Fruit fly (Drosophila melanogaster): Measurements from ENCODE around the gene CG33509.
A peak's percentile ranks its signal among the peaks of the same experiment; 100 is the strongest.

Gene CG33509

DNA sequence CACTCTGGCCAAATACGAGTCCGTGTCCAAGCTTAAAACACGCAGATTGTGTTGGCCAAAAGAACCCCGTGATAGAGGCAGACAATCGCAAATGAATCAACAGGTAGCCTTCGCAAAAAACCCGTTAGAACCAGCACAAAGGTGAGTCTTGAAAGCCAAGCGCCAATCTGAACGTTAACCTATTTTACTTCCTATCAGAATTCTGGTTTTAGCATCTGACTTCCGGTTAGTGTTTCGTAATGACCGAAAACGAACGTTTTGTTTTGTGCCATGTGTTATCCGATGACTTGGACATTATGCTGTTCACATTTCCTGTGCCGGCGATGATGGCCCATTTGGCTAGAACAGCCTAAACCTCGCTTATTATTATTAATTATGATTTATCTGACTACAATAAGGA is 13.9 kb downstream of the CG33509 start:
- TF ChIP-seq cnc (optimal IDR thresholded peaks at IDR 0.05), result no peak
- no peak for TF ChIP-seq tj (GFP tag; optimal IDR thresholded peaks at IDR 0.05)
- no peak for TF ChIP-seq CG7101 (tag; optimal IDR thresholded peaks at IDR 0.05)
- no peak for TF ChIP-seq Hr96 (GFP tag; optimal IDR thresholded peaks at IDR 0.05)
- no peak for TF ChIP-seq pad (GFP tag; optimal IDR thresholded peaks at IDR 0.05)
- no peak for TF ChIP-seq Crg-1 (GFP tag; optimal IDR thresholded peaks at IDR 0.05)
- TF ChIP-seq toe (GFP tag; optimal IDR thresholded peaks at IDR 0.05), result no peak
- no peak for TF ChIP-seq bab1 (GFP tag; optimal IDR thresholded peaks at IDR 0.05)
- no peak for TF ChIP-seq CG14711 (tag; optimal IDR thresholded peaks at IDR 0.05)
- TF ChIP-seq kay (GFP tag; ENCODE audit: borderline replicate concordance), result no peak
- no peak for TF ChIP-seq CG33017 (tag; optimal IDR thresholded peaks at IDR 0.05)
- no peak for TF ChIP-seq cic (GFP tag; optimal IDR thresholded peaks at IDR 0.05)
- no peak for TF ChIP-seq Mnt (GFP tag; optimal IDR thresholded peaks at IDR 0.05)
- TF ChIP-seq CG11617 (GFP tag; optimal IDR thresholded peaks at IDR 0.05), result no peak
- no peak for TF ChIP-seq CG12768 (GFP tag; optimal IDR thresholded peaks at IDR 0.05)

DNA sequence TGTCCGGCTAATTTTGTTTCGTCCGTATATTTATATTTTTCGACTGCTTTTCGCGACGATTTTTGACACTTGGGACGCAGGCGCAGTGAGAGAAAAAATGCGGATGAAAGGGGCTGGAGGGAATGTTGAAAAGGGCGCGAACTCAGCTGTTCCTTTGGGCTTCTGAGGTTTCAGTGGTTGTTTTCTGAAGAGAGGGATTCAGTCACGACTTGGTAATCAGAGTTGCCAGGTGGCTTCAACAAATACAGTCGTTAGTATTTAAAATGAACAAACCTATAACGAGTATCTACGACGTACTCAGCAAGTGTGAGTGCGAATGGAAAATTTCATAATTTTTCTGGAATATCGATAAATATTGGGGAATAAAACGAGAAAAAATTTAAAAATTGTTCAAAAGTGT is 14.9 kb downstream of the CG33509 start, which contains the start of gene CG9265:
CG9265 (minus strand) TSS at position 68 of the 400 bp plus-strand sequence.
- TF ChIP-seq bab1 (GFP tag; optimal IDR thresholded peaks at IDR 0.05) (no peak), CG14711 (tag; optimal IDR thresholded peaks at IDR 0.05) (peak; percentile 72), CG11617 (GFP tag; optimal IDR thresholded peaks at IDR 0.05) (no peak), toe (GFP tag; optimal IDR thresholded peaks at IDR 0.05) (no peak), Mnt (GFP tag; optimal IDR thresholded peaks at IDR 0.05) (no peak), tj (GFP tag; optimal IDR thresholded peaks at IDR 0.05) (no peak), CG12768 (GFP tag; optimal IDR thresholded peaks at IDR 0.05) (no peak), CG5204 (GFP tag; optimal IDR thresholded peaks at IDR 0.05) (peak; percentile 31)

DNA sequence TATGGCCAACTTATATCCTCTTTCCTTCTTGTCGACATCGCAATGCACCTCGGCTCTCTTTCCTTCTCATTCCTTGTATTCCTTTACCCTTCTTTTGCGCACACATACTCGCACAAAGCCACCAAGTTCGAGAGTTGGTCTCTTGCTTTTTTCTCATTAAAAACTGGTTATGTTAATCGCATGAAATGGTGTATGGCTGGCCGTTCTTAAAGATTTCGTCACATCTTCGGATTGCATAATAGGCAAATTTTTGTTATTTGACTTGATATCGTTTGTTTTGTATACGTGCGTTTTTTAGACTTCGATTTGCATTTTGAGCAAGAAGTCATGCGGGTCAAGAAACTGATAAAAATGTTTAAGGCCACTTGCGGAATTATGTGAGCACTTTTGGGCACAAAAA is 15.5 kb downstream of the CG33509 start:
- TF ChIP-seq Clk (GFP tag; optimal IDR thresholded peaks at IDR 0.05), result no peak
- no peak for TF ChIP-seq CG33017 (tag; optimal IDR thresholded peaks at IDR 0.05)
- TF ChIP-seq bab1 (GFP tag; optimal IDR thresholded peaks at IDR 0.05), result no peak
- no peak for TF ChIP-seq Crg-1 (GFP tag; optimal IDR thresholded peaks at IDR 0.05)
- TF ChIP-seq CG7045 (GFP tag; optimal IDR thresholded peaks at IDR 0.05), result no peak
- TF ChIP-seq ovo (GFP tag; optimal IDR thresholded peaks at IDR 0.05), result no peak
- no peak for TF ChIP-seq Mnt (GFP tag; optimal IDR thresholded peaks at IDR 0.05)
- no peak for TF ChIP-seq toe (GFP tag; optimal IDR thresholded peaks at IDR 0.05)
- TF ChIP-seq pad (GFP tag; optimal IDR thresholded peaks at IDR 0.05), result no peak
- TF ChIP-seq CG14711 (tag; optimal IDR thresholded peaks at IDR 0.05), result no peak
- no peak for TF ChIP-seq CG5204 (GFP tag; optimal IDR thresholded peaks at IDR 0.05)
- no peak for TF ChIP-seq CG11617 (GFP tag; optimal IDR thresholded peaks at IDR 0.05)
- no peak for TF ChIP-seq cic (GFP tag; optimal IDR thresholded peaks at IDR 0.05)
- no peak for TF ChIP-seq CG7101 (tag; optimal IDR thresholded peaks at IDR 0.05)
- TF ChIP-seq CG12768 (GFP tag; optimal IDR thresholded peaks at IDR 0.05), result no peak

dm6 chr2L:21069776-21070175 is 16.5 kb downstream of the CG33509 start:
- no peak for TF ChIP-seq CG5204 (GFP tag; optimal IDR thresholded peaks at IDR 0.05)
- no peak for TF ChIP-seq Crg-1 (GFP tag; optimal IDR thresholded peaks at IDR 0.05)
- TF ChIP-seq CG7045 (GFP tag; optimal IDR thresholded peaks at IDR 0.05), result no peak
- TF ChIP-seq cnc (optimal IDR thresholded peaks at IDR 0.05), result no peak
- TF ChIP-seq ovo (GFP tag; optimal IDR thresholded peaks at IDR 0.05), result no peak
- no peak for TF ChIP-seq toe (GFP tag; optimal IDR thresholded peaks at IDR 0.05)
- no peak for TF ChIP-seq cic (GFP tag; optimal IDR thresholded peaks at IDR 0.05)
- no peak for TF ChIP-seq kay (GFP tag; ENCODE audit: borderline replicate concordance)
- TF ChIP-seq Hr96 (GFP tag; optimal IDR thresholded peaks at IDR 0.05), result no peak
- TF ChIP-seq CG14711 (tag; optimal IDR thresholded peaks at IDR 0.05), result no peak
- no peak for TF ChIP-seq CG12768 (GFP tag; optimal IDR thresholded peaks at IDR 0.05)
- TF ChIP-seq pad (GFP tag; optimal IDR thresholded peaks at IDR 0.05), result no peak
- TF ChIP-seq tj (GFP tag; optimal IDR thresholded peaks at IDR 0.05), result no peak
- TF ChIP-seq Clk (GFP tag; optimal IDR thresholded peaks at IDR 0.05), result no peak
- TF ChIP-seq CG33017 (tag; optimal IDR thresholded peaks at IDR 0.05), result no peak
- TF ChIP-seq CG7101 (tag; optimal IDR thresholded peaks at IDR 0.05), result no peak
- TF ChIP-seq bab1 (GFP tag; optimal IDR thresholded peaks at IDR 0.05), result no peak
- TF ChIP-seq CG11617 (GFP tag; optimal IDR thresholded peaks at IDR 0.05), result no peak

dm6 chr2L:21067137-21067536 is 19.2 kb downstream of the CG33509 start:
- TF ChIP-seq cnc (optimal IDR thresholded peaks at IDR 0.05) (no peak), CG7101 (tag; optimal IDR thresholded peaks at IDR 0.05) (no peak), CG11617 (GFP tag; optimal IDR thresholded peaks at IDR 0.05) (no peak), bab1 (GFP tag; optimal IDR thresholded peaks at IDR 0.05) (no peak), pad (GFP tag; optimal IDR thresholded peaks at IDR 0.05) (no peak), cic (GFP tag; optimal IDR thresholded peaks at IDR 0.05) (no peak), CG33017 (tag; optimal IDR thresholded peaks at IDR 0.05) (no peak), toe (GFP tag; optimal IDR thresholded peaks at IDR 0.05) (no peak), Hr96 (GFP tag; optimal IDR thresholded peaks at IDR 0.05) (no peak)

dm6 chr2L:21065889-21066288 is 20.4 kb downstream of the CG33509 start:
- TF ChIP-seq cnc (optimal IDR thresholded peaks at IDR 0.05) (no peak), CG1620 (GFP tag; optimal IDR thresholded peaks at IDR 0.05) (no peak), CG11617 (GFP tag; optimal IDR thresholded peaks at IDR 0.05) (no peak), Hr96 (GFP tag; optimal IDR thresholded peaks at IDR 0.05) (no peak), pad (GFP tag; optimal IDR thresholded peaks at IDR 0.05) (no peak), tj (GFP tag; optimal IDR thresholded peaks at IDR 0.05) (peak; percentile 58)

DNA sequence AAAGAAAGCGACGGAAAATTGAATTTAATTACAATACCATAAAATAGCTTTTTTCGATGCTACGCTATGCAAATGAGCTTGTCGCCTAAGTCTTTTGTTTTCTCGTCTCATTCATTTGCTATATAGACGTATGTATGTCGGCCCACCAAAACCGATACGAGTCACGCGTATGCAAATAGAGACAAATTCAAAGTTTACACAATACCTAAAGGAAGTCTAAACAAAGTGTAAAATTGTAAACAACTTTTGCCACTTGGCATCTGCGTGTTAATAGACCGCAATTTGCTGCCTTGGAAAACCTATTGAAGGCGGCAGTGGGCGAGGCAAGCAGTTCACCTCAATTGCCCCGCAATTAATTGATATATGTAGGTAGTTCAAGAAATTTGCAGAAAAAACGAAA is 23.7 kb downstream of the CG33509 start:
- TF ChIP-seq pad (GFP tag; optimal IDR thresholded peaks at IDR 0.05) (no peak), CG12768 (GFP tag; optimal IDR thresholded peaks at IDR 0.05) (no peak), toe (GFP tag; optimal IDR thresholded peaks at IDR 0.05) (no peak), CG7101 (tag; optimal IDR thresholded peaks at IDR 0.05) (no peak), Hr96 (GFP tag; optimal IDR thresholded peaks at IDR 0.05) (no peak), ovo (GFP tag; optimal IDR thresholded peaks at IDR 0.05) (no peak), CG33017 (tag; optimal IDR thresholded peaks at IDR 0.05) (no peak), bab1 (GFP tag; optimal IDR thresholded peaks at IDR 0.05) (no peak), Mnt (GFP tag; optimal IDR thresholded peaks at IDR 0.05) (no peak), CG1620 (GFP tag; optimal IDR thresholded peaks at IDR 0.05) (no peak), CG7045 (GFP tag; optimal IDR thresholded peaks at IDR 0.05) (no peak), Crg-1 (GFP tag; optimal IDR thresholded peaks at IDR 0.05) (no peak), kay (GFP tag; ENCODE audit: borderline replicate concordance) (no peak), tj (GFP tag; optimal IDR thresholded peaks at IDR 0.05) (no peak), CG5204 (GFP tag; optimal IDR thresholded peaks at IDR 0.05) (no peak), Clk (GFP tag; optimal IDR thresholded peaks at IDR 0.05) (no peak), cnc (optimal IDR thresholded peaks at IDR 0.05) (no peak), CG11617 (GFP tag; optimal IDR thresholded peaks at IDR 0.05) (no peak), cic (GFP tag; optimal IDR thresholded peaks at IDR 0.05) (no peak), CG14711 (tag; optimal IDR thresholded peaks at IDR 0.05) (no peak)

Measured in whole organism, adult.